Fruit fly (Drosophila melanogaster): ENCODE results near the gene CG34456.

CG34456 gene

dm6 chr3L:9410754-9411423, 49.0 kb downstream of the CG34456 start, which contains the start of the genes CG4022 and Cpsf5 (continued):
- TF ChIP-seq Six4 (GFP tag; optimal IDR thresholded peaks at IDR 0.05) (peak; percentile 69), mam (GFP tag; optimal IDR thresholded peaks at IDR 0.05) (peak; percentile 73), so (GFP tag; IDR thresholded peaks at IDR 0.05) (peak; percentile 85; the same call in 2 of the 3 replicates), slp2 (GFP tag; optimal IDR thresholded peaks at IDR 0.05) (peak; percentile 46), tx (GFP tag; optimal IDR thresholded peaks at IDR 0.05) (peak; percentile 40), tna (GFP tag; IDR thresholded peaks at IDR 0.05; ENCODE audit: partially characterized antibody) (no peak), CG17802 (tag; optimal IDR thresholded peaks at IDR 0.05) (peak; percentile 42), dm (GFP tag; optimal IDR thresholded peaks at IDR 0.05) (peak; percentile 30), NFAT (GFP tag; IDR thresholded peaks at IDR 0.05) (peak; percentile 72), CG15011 (GFP tag; optimal IDR thresholded peaks at IDR 0.05) (peak; percentile 29), fu2 (GFP tag; optimal IDR thresholded peaks at IDR 0.05) (no peak), phol (tag; optimal IDR thresholded peaks at IDR 0.05) (peak; percentile 94), cato (GFP tag; optimal IDR thresholded peaks at IDR 0.05; ENCODE audit: borderline replicate concordance) (peak; percentile 54), CG2875 (GFP tag; optimal IDR thresholded peaks at IDR 0.05) (peak; percentile 47), CG4854 (GFP tag; optimal IDR thresholded peaks at IDR 0.05) (peak; percentile 62), cas (GFP tag; IDR thresholded peaks at IDR 0.05) (peak; percentile 74), Sox100B (GFP tag; optimal IDR thresholded peaks at IDR 0.05) (peak; percentile 71), CG33213 (GFP tag; optimal IDR thresholded peaks at IDR 0.05) (peak; percentile 52), az2 (GFP tag; optimal IDR thresholded peaks at IDR 0.05) (peak; percentile 85), jumu (GFP tag; optimal IDR thresholded peaks at IDR 0.05) (peak; percentile 67), ftz-f1 (GFP tag; optimal IDR thresholded peaks at IDR 0.05) (no peak), CG3726 (GFP tag; IDR thresholded peaks at IDR 0.05) (no peak), inv (GFP tag; IDR thresholded peaks at IDR 0.05; ENCODE audit: partially characterized antibody) (peak; percentile 49; the same call in 1 of the 2 replicates), CG8478 (optimal IDR thresholded peaks at IDR 0.05) (no peak), tgo (GFP tag; IDR thresholded peaks at IDR 0.05) (peak; percentile 86), Hsf (GFP tag; optimal IDR thresholded peaks at IDR 0.05) (peak; percentile 85), CG8359 (GFP tag; optimal IDR thresholded peaks at IDR 0.05; ENCODE audit: borderline replicate concordance) (no peak), ci (GFP tag; IDR thresholded peaks at IDR 0.05) (peak; percentile 90), Fer2 (tag; optimal IDR thresholded peaks at IDR 0.05) (peak; percentile 67), Hr39 (optimal IDR thresholded peaks at IDR 0.05) (no peak), C15 (GFP tag; IDR thresholded peaks at IDR 0.05) (peak; percentile 79; the same call in 1 of the 3 replicates), amos (GFP tag; IDR thresholded peaks at IDR 0.05; ENCODE audit: partially characterized antibody) (peak; percentile 48; the same call in 1 of the 2 replicates), Dfd (GFP tag; optimal IDR thresholded peaks at IDR 0.05) (no peak), row (GFP tag; IDR thresholded peaks at IDR 0.05) (peak; percentile 95), danr (GFP tag; IDR thresholded peaks at IDR 0.05) (peak; percentile 52; the same call in 1 of the 2 replicates), cad (GFP tag; optimal IDR thresholded peaks at IDR 0.05) (no peak), ap (GFP tag; IDR thresholded peaks at IDR 0.05) (peak; percentile 56), prd (optimal IDR thresholded peaks at IDR 0.05) (no peak), prd (GFP tag; IDR thresholded peaks at IDR 0.05) (peak; percentile 84), CG2199 (GFP tag; IDR thresholded peaks at IDR 0.05) (peak; percentile 26; the same call in 1 of the 3 replicates), CG4617 (GFP tag; optimal IDR thresholded peaks at IDR 0.05; ENCODE audit: borderline replicate concordance) (peak; percentile 85), NK7.1 (GFP tag; optimal IDR thresholded peaks at IDR 0.05) (no peak), lab (GFP tag; optimal IDR thresholded peaks at IDR 0.05) (peak; percentile 88), CG8924 (tag; optimal IDR thresholded peaks at IDR 0.05) (peak; percentile 90), lmd (GFP tag; IDR thresholded peaks at IDR 0.05) (peak; percentile 81), CG3065 (GFP tag; optimal IDR thresholded peaks at IDR 0.05) (peak; percentile 46), CG10321 (GFP tag; IDR thresholded peaks at IDR 0.05) (peak; percentile 40; the same call in 1 of the 2 replicates), corto (GFP tag; optimal IDR thresholded peaks at IDR 0.05) (no peak), CG2116 (GFP tag; optimal IDR thresholded peaks at IDR 0.05) (peak; percentile 83), kni (GFP tag; optimal IDR thresholded peaks at IDR 0.05) (peak; percentile 93), trem (tag; optimal IDR thresholded peaks at IDR 0.05) (peak; percentile 85)

Measured in whole organism, embryonic.